Worm (Caenorhabditis elegans) whole organism, late embryonic: ENCODE data around the gene F29C12.6.

ENCODE experiments used
- C38D4.7 ChIP-seq: fragments of 200-800 bp; sonication (Bioruptor generic); optimal IDR thresholded peaks from 2 replicates; lab custom pipeline; 2018; ENCODE audit warnings: mild to moderate bottlenecking, missing genetic modification characterization, moderate library complexity, missing compliant biosample characterization
- ama-1 ChIP-seq: fragments of 150-350 bp; optimal IDR thresholded peaks from 2 replicates; lab custom pipeline; 2014
- dmd-4 ChIP-seq: sonication (generic microtip); optimal IDR thresholded peaks from 2 replicates; lab custom pipeline; 2016; ENCODE audit warnings: borderline replicate concordance, missing genetic modification characterization, missing compliant biosample characterization
- dve-1 ChIP-seq: sonication (generic microtip); optimal IDR thresholded peaks from 2 replicates; lab custom pipeline; 2017; ENCODE audit warnings: antibody characterized with exemption, mild to moderate bottlenecking, missing genetic modification characterization, missing compliant biosample characterization
- hlh-30 ChIP-seq: sonication (generic microtip); optimal IDR thresholded peaks from 2 replicates; lab custom pipeline; 2017; ENCODE audit warnings: antibody characterized with exemption, missing genetic modification characterization, missing compliant biosample characterization; ENCODE audit not compliant: insufficient read depth
- nfya-1 ChIP-seq: sonication (generic microtip); optimal IDR thresholded peaks from 2 replicates; lab custom pipeline; 2017; ENCODE audit warnings: missing genetic modification characterization, mild to moderate bottlenecking, missing compliant biosample characterization, antibody characterized with exemption, moderate library complexity
- pha-4 ChIP-seq: fragments of 150-350 bp; optimal IDR thresholded peaks from 2 replicates; lab custom pipeline; 2018; ENCODE audit warnings: missing biosample characterization, missing genetic modification reagents, missing genetic modification characterization
- rnt-1 ChIP-seq: sonication (generic microtip); optimal IDR thresholded peaks from 2 replicates; lab custom pipeline; 2016; ENCODE audit warnings: missing genetic modification characterization, missing compliant biosample characterization
- sox-4 ChIP-seq: sonication (generic microtip); optimal IDR thresholded peaks from 2 replicates; lab custom pipeline; 2017; ENCODE audit warnings: mild to moderate bottlenecking, missing genetic modification characterization, inconsistent platforms, missing compliant biosample characterization
- ttx-3 ChIP-seq: sonication (generic microtip); optimal IDR thresholded peaks from 2 replicates; lab custom pipeline; 2016; ENCODE audit warnings: missing genetic modification reagents, missing genetic modification characterization, missing compliant biosample characterization

- TF ChIP-seq pha-4 = no peak
- no peak for TF ChIP-seq ttx-3 (tag; lab: Kevin White, UChicago)
- TF ChIP-seq C38D4.7 = no peak
- no peak for TF ChIP-seq nfya-1 (tag; lab: Kevin White, UChicago)
- no peak for TF ChIP-seq sox-4
- no peak for TF ChIP-seq dmd-4 (tag; lab: Kevin White, UChicago)
- no peak for TF ChIP-seq hlh-30
- no peak for TF ChIP-seq rnt-1 (tag; lab: Kevin White, UChicago)
- no peak for TF ChIP-seq ama-1 (lab: Kevin White, UChicago)
- TF ChIP-seq dve-1 (tag; lab: Kevin White, UChicago) = no peak
Measured at ce11 chrII:13091123-13091522, 38.6 kb upstream of the F29C12.6 start, which contains the start of gene Y81G3A.4.
